Fruit fly (Drosophila melanogaster) whole organism, prepupa: ENCODE measurements around the gene Rabex-5.
A peak's percentile ranks its signal among the peaks of the same experiment; 100 is the strongest.

Source experiments
- CG10631 ChIP-seq: fragments of 200-800 bp; sonication (Bioruptor generic); optimal IDR thresholded peaks from 2 replicates; lab custom pipeline; 2016; ENCODE audit warnings: missing biosample characterization, missing genetic modification characterization
- CG10669 ChIP-seq: fragments of 200-800 bp; sonication (Bioruptor generic); optimal IDR thresholded peaks from 3 replicates; lab custom pipeline; 2018; ENCODE audit warnings: missing biosample characterization, mild to moderate bottlenecking, missing genetic modification characterization, moderate library complexity
- CG11294 ChIP-seq: fragments of 200-800 bp; sonication (Bioruptor generic); IDR thresholded peaks from 2 replicates; pipeline ENCODE4 v1.3.6; 2022; ENCODE audit warnings: missing biosample characterization, missing genetic modification characterization
- CG11762 ChIP-seq: fragments of 200-800 bp; sonication (Bioruptor generic); optimal IDR thresholded peaks from 3 replicates; lab custom pipeline; 2016; ENCODE audit warnings: missing biosample characterization, missing genetic modification characterization; ENCODE audit not compliant: insufficient read depth
- CG11902 ChIP-seq: fragments of 200-800 bp; sonication (Bioruptor generic); optimal IDR thresholded peaks from 3 replicates; lab custom pipeline; 2016; ENCODE audit warnings: missing biosample characterization, missing genetic modification characterization
- CG3032 ChIP-seq: fragments of 200-800 bp; optimal IDR thresholded peaks from 2 replicates; lab custom pipeline; 2019; ENCODE audit warnings: missing biosample characterization, mild to moderate bottlenecking, missing genetic modification characterization, moderate library complexity
- CG31627 ChIP-seq: fragments of 200-800 bp; sonication (Bioruptor generic); optimal IDR thresholded peaks from 3 replicates; lab custom pipeline; 2016; ENCODE audit warnings: missing biosample characterization, missing genetic modification characterization
- CG32006 ChIP-seq: fragments of 200-800 bp; sonication (Bioruptor generic); optimal IDR thresholded peaks from 3 replicates; lab custom pipeline; 2017; ENCODE audit warnings: missing biosample characterization, mild to moderate bottlenecking, missing genetic modification characterization
- CG34406 ChIP-seq: fragments of 200-800 bp; sonication (Bioruptor generic); optimal IDR thresholded peaks from 3 replicates; lab custom pipeline; 2016; ENCODE audit warnings: missing biosample characterization, missing genetic modification characterization
- CG3919 ChIP-seq: fragments of 200-800 bp; sonication (Bioruptor generic); optimal IDR thresholded peaks from 3 replicates; lab custom pipeline; 2016; ENCODE audit warnings: missing biosample characterization, missing genetic modification characterization
- CG6163 ChIP-seq: fragments of 200-800 bp; sonication (Bioruptor generic); IDR thresholded peaks from 3 replicates; pipeline ENCODE4 v1.3.6; 2022; ENCODE audit warnings: missing biosample characterization, missing genetic modification characterization
- CG6276 ChIP-seq: fragments of 200-800 bp; sonication (Bioruptor generic); optimal IDR thresholded peaks from 2 replicates; lab custom pipeline; 2017; ENCODE audit warnings: missing biosample characterization, mild to moderate bottlenecking, missing genetic modification characterization
- CG6792 ChIP-seq: fragments of 200-800 bp; sonication (Bioruptor generic); optimal IDR thresholded peaks from 3 replicates; lab custom pipeline; 2016; ENCODE audit warnings: missing biosample characterization, missing genetic modification characterization
- CG6808 ChIP-seq: fragments of 200-800 bp; sonication (Bioruptor generic); optimal IDR thresholded peaks from 3 replicates; lab custom pipeline; 2017; ENCODE audit warnings: missing biosample characterization, missing genetic modification characterization, mild to moderate bottlenecking, moderate library complexity, missing genetic modification reagents
- CG6854 ChIP-seq: fragments of 200-800 bp; sonication (Bioruptor generic); optimal IDR thresholded peaks from 2 replicates; lab custom pipeline; 2017; ENCODE audit warnings: missing biosample characterization, mild to moderate bottlenecking, missing genetic modification characterization
- CG7368 ChIP-seq: fragments of 200-800 bp; sonication (Bioruptor generic); optimal IDR thresholded peaks from 3 replicates; lab custom pipeline; 2016; ENCODE audit warnings: missing biosample characterization, missing genetic modification characterization
- CG8119 ChIP-seq: fragments of 200-800 bp; sonication (Bioruptor generic); IDR thresholded peaks from 3 replicates; pipeline ENCODE4 v1.3.6; 2022; ENCODE audit warnings: missing biosample characterization, missing genetic modification characterization
- CG8319 ChIP-seq: fragments of 200-800 bp; sonication (Bioruptor generic); optimal IDR thresholded peaks from 3 replicates; lab custom pipeline; 2016; ENCODE audit warnings: missing biosample characterization, missing genetic modification characterization
- CG9139 ChIP-seq: fragments of 200-800 bp; sonication (Bioruptor generic); optimal IDR thresholded peaks from 3 replicates; lab custom pipeline; 2017; ENCODE audit warnings: missing biosample characterization, mild to moderate bottlenecking, missing genetic modification characterization
- Eip75B ChIP-seq: fragments of 200-800 bp; sonication (Bioruptor generic); optimal IDR thresholded peaks from 3 replicates; lab custom pipeline; 2016; ENCODE audit warnings: missing biosample characterization, missing genetic modification characterization
- Eip78C ChIP-seq: fragments of 200-800 bp; sonication (Bioruptor generic); peaks from one replicate; lab custom pipeline; 2016; ENCODE audit warnings: missing biosample characterization, missing genetic modification characterization
- Eip93F ChIP-seq: fragments of 200-800 bp; sonication (Bioruptor generic); optimal IDR thresholded peaks from 2 replicates; lab custom pipeline; 2016; ENCODE audit warnings: missing biosample characterization, mild to moderate bottlenecking, missing genetic modification characterization
- Ets21C ChIP-seq: fragments of 200-800 bp; sonication (Bioruptor generic); optimal IDR thresholded peaks from 3 replicates; lab custom pipeline; 2016; ENCODE audit warnings: missing biosample characterization, missing genetic modification characterization
- Ets96B ChIP-seq: fragments of 200-800 bp; optimal IDR thresholded peaks from 2 replicates; lab custom pipeline; 2019; ENCODE audit warnings: missing biosample characterization, mild to moderate bottlenecking, missing genetic modification characterization, moderate library complexity
- Gug ChIP-seq: fragments of 200-800 bp; sonication (Bioruptor generic); IDR thresholded peaks from 2 replicates; pipeline ENCODE4 v1.3.6; 2022; ENCODE audit warnings: missing biosample characterization, missing genetic modification characterization
- Hr38 ChIP-seq: sonication (Bioruptor generic); optimal IDR thresholded peaks from 2 replicates; lab custom pipeline; 2016; ENCODE audit warnings: missing biosample characterization, missing genetic modification characterization
- Hr39 ChIP-seq: fragments of 200-800 bp; sonication (Bioruptor generic); optimal IDR thresholded peaks from 2 replicates; lab custom pipeline; 2016; ENCODE audit warnings: missing biosample characterization, missing genetic modification characterization
- Hr4 ChIP-seq: fragments of 200-800 bp; sonication (Bioruptor generic); optimal IDR thresholded peaks from 3 replicates; lab custom pipeline; 2016; ENCODE audit warnings: missing biosample characterization, missing genetic modification characterization
- Lpt ChIP-seq: fragments of 200-800 bp; sonication (Bioruptor generic); optimal IDR thresholded peaks from 3 replicates; lab custom pipeline; 2016; ENCODE audit warnings: missing biosample characterization, missing genetic modification characterization
- Met ChIP-seq: fragments of 200-800 bp; sonication (Bioruptor generic); optimal IDR thresholded peaks from 3 replicates; lab custom pipeline; 2016; ENCODE audit warnings: missing biosample characterization, missing genetic modification characterization
- OdsH ChIP-seq: fragments of 200-800 bp; sonication (Bioruptor generic); optimal IDR thresholded peaks from 3 replicates; lab custom pipeline; 2016; ENCODE audit warnings: missing biosample characterization, missing genetic modification characterization
- Smox ChIP-seq: fragments of 200-800 bp; sonication (Bioruptor generic); optimal IDR thresholded peaks from 3 replicates; lab custom pipeline; 2016; ENCODE audit warnings: missing biosample characterization, missing genetic modification characterization
- Sox102F ChIP-seq: fragments of 200-800 bp; sonication (Bioruptor generic); optimal IDR thresholded peaks from 2 replicates; lab custom pipeline; 2016; ENCODE audit warnings: missing biosample characterization, mild to moderate bottlenecking, missing genetic modification characterization
- Sox14 ChIP-seq: fragments of 200-800 bp; sonication (Bioruptor generic); optimal IDR thresholded peaks from 3 replicates; lab custom pipeline; 2016; ENCODE audit warnings: missing biosample characterization, missing genetic modification characterization
- Sox15 ChIP-seq: fragments of 200-800 bp; sonication (Bioruptor generic); optimal IDR thresholded peaks from 3 replicates; lab custom pipeline; 2016; ENCODE audit warnings: missing biosample characterization, missing genetic modification characterization
- achi ChIP-seq: fragments of 200-800 bp; sonication (Bioruptor generic); optimal IDR thresholded peaks from 3 replicates; lab custom pipeline; 2016; ENCODE audit warnings: missing biosample characterization, missing genetic modification characterization
- cyc ChIP-seq: fragments of 200-800 bp; sonication (Bioruptor generic); optimal IDR thresholded peaks from 3 replicates; lab custom pipeline; 2016; ENCODE audit warnings: missing biosample characterization, missing genetic modification characterization
- dac ChIP-seq: fragments of 200-800 bp; sonication (Bioruptor generic); optimal IDR thresholded peaks from 2 replicates; lab custom pipeline; 2017; ENCODE audit warnings: missing biosample characterization, mild to moderate bottlenecking, missing genetic modification characterization
- dsx ChIP-seq: fragments of 200-800 bp; optimal IDR thresholded peaks from 3 replicates; lab custom pipeline; 2019; ENCODE audit warnings: missing biosample characterization, mild to moderate bottlenecking, missing genetic modification characterization, moderate library complexity; ENCODE audit not compliant: poor library complexity, severe bottlenecking
- eg ChIP-seq: fragments of 200-800 bp; sonication (Bioruptor generic); IDR thresholded peaks from 3 replicates; pipeline ENCODE4 v1.3.6; 2022; ENCODE audit warnings: missing biosample characterization, missing genetic modification characterization
- esn ChIP-seq: fragments of 200-800 bp; sonication (Bioruptor generic); optimal IDR thresholded peaks from 2 replicates; lab custom pipeline; 2016; ENCODE audit warnings: missing biosample characterization, mild to moderate bottlenecking, missing genetic modification characterization, moderate library complexity
- fd59A ChIP-seq: fragments of 200-800 bp; sonication (Bioruptor generic); optimal IDR thresholded peaks from 2 replicates; lab custom pipeline; 2017; ENCODE audit warnings: missing biosample characterization, mild to moderate bottlenecking, missing genetic modification characterization, missing genetic modification reagents
- fd85E ChIP-seq: fragments of 200-800 bp; sonication (Bioruptor generic); optimal IDR thresholded peaks from 3 replicates; lab custom pipeline; 2016; ENCODE audit warnings: missing biosample characterization, missing genetic modification characterization
- fkh ChIP-seq: fragments of 200-800 bp; sonication (Bioruptor generic); optimal IDR thresholded peaks from 3 replicates; lab custom pipeline; 2017; ENCODE audit warnings: missing biosample characterization, mild to moderate bottlenecking, missing genetic modification characterization, moderate library complexity
- lz ChIP-seq: fragments of 200-800 bp; sonication (Bioruptor generic); optimal IDR thresholded peaks from 3 replicates; lab custom pipeline; 2016; ENCODE audit warnings: missing biosample characterization, missing genetic modification characterization
- pdm3 ChIP-seq: fragments of 200-800 bp; sonication (Bioruptor generic); optimal IDR thresholded peaks from 3 replicates; lab custom pipeline; 2016; ENCODE audit warnings: missing biosample characterization, missing genetic modification characterization
- salr ChIP-seq, 2 experiments: fragments of 200-800 bp; sonication (Bioruptor generic); optimal IDR thresholded peaks; 3 replicates each; lab custom pipeline; 2016 to 2018; ENCODE audit warnings: missing biosample characterization in 2 of 2, missing genetic modification characterization in 2 of 2, mild to moderate bottlenecking in 1 of 2
- ss ChIP-seq, 2 experiments: fragments of 200-800 bp; sonication (Bioruptor generic); optimal IDR thresholded peaks; 2 replicates in 1 of 2; 3 replicates in 1 of 2; lab custom pipeline; 2017 to 2018; ENCODE audit warnings: mild to moderate bottlenecking in 2 of 2, missing biosample characterization in 2 of 2, missing genetic modification characterization in 2 of 2, moderate library complexity in 1 of 2
- svp ChIP-seq: fragments of 200-800 bp; sonication (Bioruptor generic); peaks from one replicate; lab custom pipeline; 2016; ENCODE audit warnings: missing biosample characterization, missing genetic modification characterization
- vri ChIP-seq: fragments of 200-800 bp; sonication (Bioruptor generic); optimal IDR thresholded peaks from 3 replicates; lab custom pipeline; 2016; ENCODE audit warnings: missing biosample characterization, mild to moderate bottlenecking, missing genetic modification characterization

Gene Rabex-5

DNA sequence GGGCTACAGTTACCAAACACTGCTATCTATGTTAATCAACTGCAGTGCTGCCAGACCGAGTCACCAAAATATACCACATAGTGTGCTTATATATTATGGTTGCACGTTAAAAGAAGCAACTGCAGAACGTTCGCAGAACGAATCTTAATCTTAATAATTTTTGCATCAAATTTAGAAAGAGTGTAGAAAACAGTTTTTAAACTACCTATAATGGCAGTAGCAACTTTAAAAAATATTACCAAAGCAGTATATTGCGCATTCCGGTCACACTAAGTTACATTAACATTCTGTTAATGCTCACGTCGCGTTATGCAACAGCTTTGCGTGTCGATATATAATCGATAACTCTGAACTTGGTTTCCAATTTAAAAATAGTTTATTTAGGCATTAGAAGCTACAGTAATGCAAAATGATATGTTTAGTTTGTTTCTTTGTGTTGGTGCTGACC, 46.4 kb downstream of the Rabex-5 start, which contains the start of gene indra:
Gene indra, minus strand, starts transcription at position 271 of the 448 bp plus-strand sequence.
- peak; percentile 49 for TF ChIP-seq CG3032 (tag; lab: Kevin White, UChicago)
- TF ChIP-seq Sox102F (GFP tag; lab: Kevin White, UChicago) = no peak
- TF ChIP-seq Eip75B (GFP tag; lab: Kevin White, UChicago) = no peak
- no peak for TF ChIP-seq Hr39
- TF ChIP-seq Smox = no peak
- TF ChIP-seq lz (GFP tag; lab: Kevin White, UChicago) = peak; percentile 64
- TF ChIP-seq dsx (GFP tag; lab: Kevin White, UChicago) = no peak
- no peak for TF ChIP-seq Ets21C (GFP tag; lab: Kevin White, UChicago)
- TF ChIP-seq ss (GFP tag; optimal IDR thresholded peaks at IDR 0.05; lab: Kevin White, UChicago) = peak in 1 of 2 experiments; percentile 11
- TF ChIP-seq CG10631 (GFP tag; lab: Kevin White, UChicago) = no peak
- 0 out of 2 replicates have a peak, but pooled peaks have one; percentile 26 for TF ChIP-seq Gug (GFP tag; lab: Robert Waterston, UW)
- no peak for TF ChIP-seq Eip93F
- TF ChIP-seq CG6854 (GFP tag; lab: Kevin White, UChicago) = no peak
- peak; percentile 38 for TF ChIP-seq Sox15 (GFP tag; lab: Kevin White, UChicago)
- TF ChIP-seq fd85E (GFP tag; lab: Kevin White, UChicago) = no peak
- no peak for TF ChIP-seq CG9139 (GFP tag; lab: Kevin White, UChicago)
- TF ChIP-seq CG32006 (GFP tag; lab: Kevin White, UChicago) = no peak
- TF ChIP-seq fkh (GFP tag; lab: Kevin White, UChicago) = peak; percentile 43
- TF ChIP-seq CG11902 (GFP tag; lab: Kevin White, UChicago) = peak; percentile 47
- no peak for TF ChIP-seq Hr4 (GFP tag; lab: Kevin White, UChicago)
- peak; percentile 94 for TF ChIP-seq vri (GFP tag; lab: Kevin White, UChicago)
- no peak for TF ChIP-seq Met (GFP tag; lab: Kevin White, UChicago)
- peak; percentile 47 for TF ChIP-seq Ets96B (tag; lab: Kevin White, UChicago)
- no peak for TF ChIP-seq fd59A
- no peak for TF ChIP-seq CG6276 (GFP tag; lab: Kevin White, UChicago)
- TF ChIP-seq esn (GFP tag; lab: Kevin White, UChicago) = peak; percentile 76
- 0 out of 3 replicates have a peak, but pooled peaks have one; percentile 28 for TF ChIP-seq CG8119 (GFP tag; lab: Robert Waterston, UW)
- no peak for TF ChIP-seq salr (GFP tag; optimal IDR thresholded peaks at IDR 0.05; lab: Kevin White, UChicago)
- no peak for TF ChIP-seq achi
- TF ChIP-seq OdsH (GFP tag; lab: Kevin White, UChicago) = no peak
- TF ChIP-seq CG8319 = no peak
- TF ChIP-seq Hr38 (GFP tag; lab: Kevin White, UChicago) = no peak
- TF ChIP-seq svp (GFP tag; lab: Kevin White, UChicago) = peak; percentile 70
- peak; percentile 48; the same call in 2 of the 3 replicates for TF ChIP-seq eg
- TF ChIP-seq CG11762 (GFP tag; lab: Kevin White, UChicago) = peak; percentile 7
- no peak for TF ChIP-seq CG6808 (GFP tag; lab: Kevin White, UChicago)
- peak; percentile 48; the same call in 1 of the 3 replicates for TF ChIP-seq CG6163 (GFP tag; lab: Robert Waterston, UW)
- no peak for TF ChIP-seq Lpt (GFP tag; lab: Kevin White, UChicago)
- no peak for TF ChIP-seq CG7368 (GFP tag; lab: Kevin White, UChicago)
- TF ChIP-seq CG6792 (GFP tag; lab: Kevin White, UChicago) = peak; percentile 46
- peak; percentile 66 for TF ChIP-seq cyc
- TF ChIP-seq dac (GFP tag; lab: Kevin White, UChicago) = no peak
- peak; percentile 71 for TF ChIP-seq Eip78C
- 0 out of 2 replicates have a peak, but pooled peaks have one; percentile 36 for TF ChIP-seq CG11294 (GFP tag; lab: Robert Waterston, UW)
- no peak for TF ChIP-seq CG10669 (GFP tag; lab: Kevin White, UChicago)
- peak; percentile 77 for TF ChIP-seq CG31627 (GFP tag; lab: Kevin White, UChicago)
- TF ChIP-seq CG34406 (GFP tag; lab: Kevin White, UChicago) = no peak
- no peak for TF ChIP-seq pdm3 (GFP tag; lab: Kevin White, UChicago)
- TF ChIP-seq Sox14 (GFP tag; lab: Kevin White, UChicago) = peak; percentile 66
- TF ChIP-seq CG3919 (GFP tag; lab: Kevin White, UChicago) = no peak
